Worm (Caenorhabditis elegans): ENCODE data around the gene cnp-2.

ce11 chrII:12722049-12722448, 38.5 kb upstream of the cnp-2 start:
- TF ChIP-seq gei-8 (GFP tag; optimal IDR thresholded peaks at IDR 0.05) = no peak
- no peak for TF ChIP-seq ceh-20 (GFP tag; IDR thresholded peaks at IDR 0.05)
- no peak for TF ChIP-seq ama-1 (optimal IDR thresholded peaks at IDR 0.05)
- TF ChIP-seq unc-62 (GFP tag; optimal IDR thresholded peaks at IDR 0.05 in 1 of 2) = no peak
- no peak for TF ChIP-seq unc-62 (tag; optimal IDR thresholded peaks at IDR 0.05)
- TF ChIP-seq jun-1 (tag; optimal IDR thresholded peaks at IDR 0.05) = no peak
- TF ChIP-seq aly-2 (tag; optimal IDR thresholded peaks at IDR 0.05) = no peak
